Worm (Caenorhabditis elegans) whole organism, L4 larva: ENCODE measurements around the gene srd-47.

Experiments used
- D1046.2 ChIP-seq: fragments of 200-800 bp; sonication (Bioruptor generic); IDR thresholded peaks from 2 replicates; pipeline ENCODE4 v1.3.6; 2022; ENCODE audit warnings: missing genetic modification characterization, missing compliant biosample characterization
- F44E2.7 ChIP-seq: fragments of 200-800 bp; sonication (Bioruptor generic); IDR thresholded peaks from 2 replicates; pipeline ENCODE4 v2.1.2; 2022; ENCODE audit warnings: missing genetic modification characterization, missing compliant biosample characterization
- F49E8.2 ChIP-seq: sonication (generic microtip); optimal IDR thresholded peaks from 2 replicates; lab custom pipeline; 2016; ENCODE audit warnings: missing compliant biosample characterization, mild to moderate bottlenecking, missing genetic modification characterization, borderline replicate concordance
- R02D3.7 ChIP-seq: fragments of 150-350 bp; sonication (generic microtip); optimal IDR thresholded peaks from 3 replicates; lab custom pipeline; 2014; ENCODE audit warnings: missing biosample characterization, missing genetic modification characterization
- T20F7.1 ChIP-seq: fragments of 200-800 bp; sonication (Bioruptor generic); optimal IDR thresholded peaks from 2 replicates; lab custom pipeline; 2018; ENCODE audit warnings: mild to moderate bottlenecking, missing genetic modification characterization, missing compliant biosample characterization
- T26A8.4 ChIP-seq: fragments of 200-800 bp; sonication (Bioruptor generic); IDR thresholded peaks from 2 replicates; pipeline ENCODE4 v1.3.6; 2022; ENCODE audit warnings: missing genetic modification characterization, missing compliant biosample characterization
- Y105C5A.15 ChIP-seq: fragments of 200-800 bp; sonication (Bioruptor generic); IDR thresholded peaks from 2 replicates; pipeline ENCODE4 v1.3.6; 2022; ENCODE audit warnings: missing genetic modification characterization, missing compliant biosample characterization
- Y75B8A.6 ChIP-seq: fragments of 200-800 bp; sonication (Bioruptor generic); IDR thresholded peaks from 2 replicates; pipeline ENCODE4 v1.3.6; 2022; ENCODE audit warnings: missing genetic modification reagents, missing genetic modification characterization, missing compliant biosample characterization
- ZK337.2 ChIP-seq: fragments of 200-800 bp; sonication (Bioruptor generic); IDR thresholded peaks from 2 replicates; pipeline ENCODE4 v1.3.6; 2022; ENCODE audit warnings: missing genetic modification reagents, missing genetic modification characterization, missing compliant biosample characterization
- ZK546.5 ChIP-seq, 2 experiments: sonication (generic microtip); optimal IDR thresholded peaks; 2 replicates each; lab custom pipeline; 2017; ENCODE audit warnings: missing biosample characterization in 2 of 2, missing genetic modification characterization in 2 of 2
- ama-1 ChIP-seq: fragments of 150-350 bp; optimal IDR thresholded peaks from 2 replicates; lab custom pipeline; 2014; ENCODE audit warnings: inconsistent platforms, mixed read lengths
- arid-1 ChIP-seq: fragments of 200-800 bp; sonication (Bioruptor generic); conservative IDR thresholded peaks from 2 replicates; pipeline ENCODE4 v1.3.6; 2022; ENCODE audit warnings: missing genetic modification reagents, missing genetic modification characterization, missing compliant biosample characterization
- ceh-20 ChIP-seq: fragments of 200-800 bp; sonication (Bioruptor generic); IDR thresholded peaks from 2 replicates; pipeline ENCODE4 v1.3.6; 2022; ENCODE audit warnings: missing genetic modification reagents, missing genetic modification characterization, missing compliant biosample characterization
- ceh-28 ChIP-seq: fragments of 150-350 bp; optimal IDR thresholded peaks from 2 replicates; lab custom pipeline; 2014; ENCODE audit warnings: missing biosample characterization, missing genetic modification reagents, missing genetic modification characterization
- ceh-44 ChIP-seq: fragments of 200-800 bp; sonication (Bioruptor generic); IDR thresholded peaks from 2 replicates; pipeline ENCODE4 v1.3.6; 2022; ENCODE audit warnings: missing genetic modification reagents, missing genetic modification characterization, missing compliant biosample characterization
- ces-1 ChIP-seq: fragments of 150-350 bp; sonication (generic microtip); optimal IDR thresholded peaks from 4 replicates; lab custom pipeline; 2014; ENCODE audit warnings: missing biosample characterization, missing genetic modification reagents, missing genetic modification characterization
- ctbp-1 ChIP-seq: fragments of 200-800 bp; sonication (Bioruptor generic); IDR thresholded peaks from 2 replicates; pipeline ENCODE4 v1.3.6; 2022; ENCODE audit warnings: missing genetic modification reagents, missing genetic modification characterization, missing compliant biosample characterization
- daf-19 ChIP-seq: fragments of 200-800 bp; sonication (Bioruptor generic); conservative IDR thresholded peaks from 2 replicates; pipeline ENCODE4 v1.3.6; 2022; ENCODE audit warnings: missing genetic modification characterization, missing compliant biosample characterization
- daf-8 ChIP-seq: fragments of 200-800 bp; sonication (Bioruptor generic); IDR thresholded peaks from 2 replicates; pipeline ENCODE4 v1.3.6; 2022; ENCODE audit warnings: missing genetic modification characterization, missing compliant biosample characterization
- dmd-8 ChIP-seq: fragments of 200-800 bp; sonication (Bioruptor generic); IDR thresholded peaks from 2 replicates; pipeline ENCODE4 v1.3.6; 2022; ENCODE audit warnings: missing genetic modification characterization, missing compliant biosample characterization
- dpl-1 ChIP-seq: fragments of 150-350 bp; optimal IDR thresholded peaks from 2 replicates; lab custom pipeline; 2014; ENCODE audit warnings: missing biosample characterization, missing genetic modification reagents, missing genetic modification characterization
- dve-1 ChIP-seq: sonication (generic microtip); optimal IDR thresholded peaks from 2 replicates; lab custom pipeline; 2017; ENCODE audit warnings: antibody characterized with exemption, mild to moderate bottlenecking, missing genetic modification characterization, missing compliant biosample characterization; ENCODE audit not compliant: insufficient read depth
- gei-8 ChIP-seq: fragments of 200-800 bp; sonication (Bioruptor generic); optimal IDR thresholded peaks from 2 replicates; lab custom pipeline; 2018; ENCODE audit warnings: mild to moderate bottlenecking, missing genetic modification characterization, missing compliant biosample characterization
- hif-1 ChIP-seq, 2 experiments: sonication (generic microtip); optimal IDR thresholded peaks; 2 replicates each; lab custom pipeline; 2016 to 2017; ENCODE audit warnings: missing compliant biosample characterization in 2 of 2, missing genetic modification characterization in 2 of 2, missing genetic modification reagents in 2 of 2, missing genotype in 2 of 2, mild to moderate bottlenecking in 1 of 2
- hlh-30 ChIP-seq: sonication (generic microtip); optimal IDR thresholded peaks from 2 replicates; lab custom pipeline; 2017; ENCODE audit warnings: antibody characterized with exemption, mild to moderate bottlenecking, missing genetic modification characterization, missing compliant biosample characterization; ENCODE audit not compliant: insufficient read depth
- jun-1 ChIP-seq: fragments of 150-350 bp; optimal IDR thresholded peaks from 2 replicates; lab custom pipeline; 2014; ENCODE audit warnings: missing biosample characterization, missing genetic modification reagents, missing genetic modification characterization
- lim-7 ChIP-seq: fragments of 200-800 bp; sonication (Bioruptor generic); IDR thresholded peaks from 2 replicates; pipeline ENCODE4 v1.3.6; 2022; ENCODE audit warnings: missing genetic modification characterization, missing compliant biosample characterization
- lin-29 ChIP-seq: fragments of 200-800 bp; sonication (Bioruptor generic); IDR thresholded peaks from 2 replicates; pipeline ENCODE4 v1.3.6; 2022; ENCODE audit warnings: missing genetic modification reagents, missing genetic modification characterization, missing compliant biosample characterization
- lir-3 ChIP-seq: sonication (generic microtip); optimal IDR thresholded peaks from 2 replicates; lab custom pipeline; 2016; ENCODE audit warnings: mild to moderate bottlenecking, missing genetic modification characterization, missing compliant biosample characterization
- madf-9 ChIP-seq: fragments of 200-800 bp; sonication (Bioruptor generic); conservative IDR thresholded peaks from 2 replicates; pipeline ENCODE4 v1.3.6; 2022; ENCODE audit warnings: missing genetic modification reagents, missing genetic modification characterization, missing compliant biosample characterization
- mxl-2 ChIP-seq: fragments of 200-800 bp; sonication (Bioruptor generic); conservative IDR thresholded peaks from 2 replicates; pipeline ENCODE4 v1.3.6; 2022; ENCODE audit warnings: missing genetic modification reagents, missing genetic modification characterization, missing compliant biosample characterization
- nhr-102 ChIP-seq: sonication (generic microtip); optimal IDR thresholded peaks from 2 replicates; lab custom pipeline; 2016; ENCODE audit warnings: mild to moderate bottlenecking, missing genetic modification characterization, moderate library complexity, missing compliant biosample characterization
- nhr-11 ChIP-seq: fragments of 150-350 bp; optimal IDR thresholded peaks from 2 replicates; lab custom pipeline; 2014; ENCODE audit warnings: missing biosample characterization, missing genetic modification characterization
- nhr-111 ChIP-seq: fragments of 200-800 bp; sonication (Bioruptor generic); optimal IDR thresholded peaks from 2 replicates; lab custom pipeline; 2018; ENCODE audit warnings: mild to moderate bottlenecking, missing genetic modification characterization, missing compliant biosample characterization
- nhr-76 ChIP-seq: fragments of 150-350 bp; optimal IDR thresholded peaks from 2 replicates; lab custom pipeline; 2014; ENCODE audit warnings: missing biosample characterization, missing genetic modification characterization
- pha-4 ChIP-seq, 2 experiments: fragments of 150-350 bp in 1 of 2; fragments of 200-800 bp in 1 of 2; sonication (Bioruptor generic) in 1 of 2; IDR thresholded peaks in 1 of 2; optimal IDR thresholded peaks in 1 of 2; 2 replicates each; pipeline versions ENCODE4 v1.3.6 to Lab custom; 2014 to 2022; ENCODE audit warnings: missing genetic modification characterization in 2 of 2, missing genetic modification reagents in 2 of 2, missing biosample characterization in 1 of 2, missing compliant biosample characterization in 1 of 2
- php-3 ChIP-seq: fragments of 200-800 bp; sonication (Bioruptor generic); IDR thresholded peaks from 2 replicates; pipeline ENCODE4 v1.3.6; 2022; ENCODE audit warnings: missing genetic modification reagents, missing genetic modification characterization, missing compliant biosample characterization
- rbr-2 ChIP-seq: sonication (generic microtip); optimal IDR thresholded peaks from 2 replicates; lab custom pipeline; 2016; ENCODE audit warnings: missing genotype, missing genetic modification characterization, missing compliant biosample characterization
- saeg-2 ChIP-seq: fragments of 200-800 bp; sonication (Bioruptor generic); IDR thresholded peaks from 2 replicates; pipeline ENCODE4 v1.3.6; 2022; ENCODE audit warnings: missing genetic modification reagents, missing genetic modification characterization, missing compliant biosample characterization
- sdz-12 ChIP-seq: fragments of 200-800 bp; sonication (Bioruptor generic); optimal IDR thresholded peaks from 2 replicates; lab custom pipeline; 2018; ENCODE audit warnings: mild to moderate bottlenecking, missing genetic modification characterization, missing compliant biosample characterization
- unc-130 ChIP-seq: sonication (generic microtip); optimal IDR thresholded peaks from 2 replicates; lab custom pipeline; 2016; ENCODE audit warnings: missing genetic modification reagents, missing genetic modification characterization, missing compliant biosample characterization
- zfp-3 ChIP-seq: fragments of 200-800 bp; sonication (Bioruptor generic); conservative IDR thresholded peaks from 2 replicates; pipeline ENCODE4 v1.3.6; 2022; ENCODE audit warnings: missing genetic modification reagents, missing genetic modification characterization, missing compliant biosample characterization

The srd-47 gene

DNA sequence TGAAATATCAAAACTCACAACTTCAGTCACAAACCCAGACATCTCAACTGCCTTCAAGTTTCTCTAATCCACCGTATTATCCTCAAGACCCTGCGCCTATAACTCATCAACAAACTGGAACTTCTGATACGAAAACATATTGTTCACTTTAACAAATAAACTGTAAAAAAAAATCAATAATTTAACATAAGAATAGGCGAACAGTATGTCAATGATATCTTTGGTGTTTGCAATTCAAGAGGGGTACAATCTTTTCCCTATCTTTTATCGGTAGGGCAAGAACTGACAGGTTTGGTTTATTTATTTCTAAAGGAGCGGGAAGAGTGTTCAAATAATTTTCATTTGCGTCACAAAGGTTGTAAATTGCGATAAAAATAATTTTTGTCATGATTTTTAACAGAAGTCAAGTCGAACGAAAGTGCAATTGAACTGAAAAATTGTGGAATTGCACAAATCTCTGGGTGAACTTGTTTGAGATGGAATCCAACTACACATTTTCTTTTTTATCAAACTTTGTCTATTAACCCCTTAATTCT is 29.6 kb downstream of the srd-47 start (continued):
- TF ChIP-seq jun-1 (tag; lab: Kevin White, UChicago), result peak; percentile 99
- TF ChIP-seq rbr-2 (tag; lab: Kevin White, UChicago), result peak; percentile 99
- TF ChIP-seq daf-8, result peak; percentile 57; the same call in 1 of the 2 replicates
- TF ChIP-seq lim-7 (GFP tag; lab: Robert Waterston, UW), result no peak
- TF ChIP-seq daf-19 (GFP tag; lab: Robert Waterston, UW), result peak; percentile 67
- 0 out of 2 replicates have a peak, but pooled peaks have one; percentile 5 for TF ChIP-seq dmd-8

DNA sequence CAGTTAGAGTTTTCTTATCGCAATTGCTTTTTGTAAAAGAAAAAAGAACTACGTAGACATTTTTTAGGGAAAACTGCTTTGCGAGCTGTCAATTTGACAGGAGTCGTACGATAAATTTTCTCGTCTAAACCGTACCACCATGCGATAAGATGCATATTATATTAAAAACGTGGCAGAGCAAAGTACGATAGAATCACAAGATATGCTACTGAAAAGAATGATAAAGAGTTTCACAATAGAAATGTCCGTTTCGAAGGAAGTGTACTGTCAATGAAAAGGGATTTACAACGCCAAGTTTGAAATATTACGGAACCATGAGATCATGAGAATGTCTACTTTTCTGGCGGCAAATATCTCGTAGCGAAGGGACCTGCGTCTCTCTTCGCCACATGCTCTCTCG is 31.4 kb downstream of the srd-47 start, which contains the start of gene F19H6.5:
Gene F19H6.5, minus strand, starts transcription at position 101 of the 400 bp plus-strand sequence.
- TF ChIP-seq ZK337.2 (GFP tag; lab: Robert Waterston, UW) (no peak), lim-7 (GFP tag; lab: Robert Waterston, UW) (no peak), ceh-44 (GFP tag; lab: Robert Waterston, UW) (no peak), unc-130 (GFP tag; lab: Kevin White, UChicago) (no peak), Y75B8A.6 (GFP tag; lab: Robert Waterston, UW) (no peak), lin-29 (GFP tag; lab: Robert Waterston, UW) (no peak), F44E2.7 (GFP tag; lab: Robert Waterston, UW) (no peak)

DNA sequence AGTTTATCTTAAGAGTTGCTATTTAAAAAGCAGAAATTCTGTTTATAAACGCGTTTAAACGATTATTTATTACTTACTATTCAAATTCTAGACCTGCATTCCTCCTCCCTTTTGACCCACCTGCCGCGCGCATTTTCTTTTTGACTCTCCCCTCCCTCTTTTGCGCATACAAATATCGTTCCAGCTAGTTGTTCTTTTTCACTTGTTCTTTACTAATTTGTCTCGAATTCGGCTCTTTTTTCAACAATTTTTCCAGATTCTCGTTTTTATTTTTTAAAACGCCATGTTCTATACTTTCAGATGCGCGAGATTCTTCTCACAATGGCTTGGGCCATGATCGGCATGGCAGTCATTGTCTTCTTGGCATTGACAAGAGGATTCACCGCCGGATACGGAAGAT is 31.9 kb downstream of the srd-47 start, which contains the start of gene F19H6.4:
Gene F19H6.4, plus strand, starts transcription at position 301 of the 400 bp plus-strand sequence.
- TF ChIP-seq sdz-12 (GFP tag; lab: Kevin White, UChicago), result no peak

DNA sequence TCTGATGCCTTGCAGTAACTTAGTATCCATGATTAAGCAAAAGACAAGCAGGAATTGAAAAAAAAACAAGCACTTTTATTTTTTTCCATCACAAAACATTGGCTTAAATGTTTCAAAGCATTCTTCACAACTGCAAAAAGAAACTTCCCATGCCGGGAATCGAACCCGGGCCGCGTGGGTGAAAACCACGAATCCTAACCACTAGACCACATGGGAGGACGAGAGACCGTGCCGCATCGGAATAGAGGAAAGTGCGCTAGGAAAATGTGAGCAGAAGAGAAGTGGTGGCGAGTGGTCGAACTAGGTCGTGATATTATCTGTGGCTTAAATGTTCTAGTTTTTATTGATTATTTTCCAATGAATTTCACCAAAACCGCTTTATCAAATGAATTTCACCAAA is 34.1 kb downstream of the srd-47 start:
- TF ChIP-seq T26A8.4 (GFP tag; lab: Robert Waterston, UW), result no peak; the same call in 1 of the 2 replicates
- TF ChIP-seq Y105C5A.15 (GFP tag; lab: Robert Waterston, UW), result 0 out of 2 replicates have a peak, but pooled peaks have one; percentile 55
- peak; percentile 30 for TF ChIP-seq rbr-2 (tag; lab: Kevin White, UChicago)
- TF ChIP-seq hlh-30, result peak; percentile 49
- peak; percentile 68; the same call in 1 of the 2 replicates for TF ChIP-seq ctbp-1 (GFP tag; lab: Robert Waterston, UW)
- peak; percentile 65; the same call in 1 of the 2 replicates for TF ChIP-seq php-3
- peak; percentile 0 for TF ChIP-seq gei-8
- TF ChIP-seq zfp-3, result no peak
- TF ChIP-seq D1046.2 (GFP tag; lab: Robert Waterston, UW), result no peak
- no peak for TF ChIP-seq nhr-102 (tag; lab: Kevin White, UChicago)
- TF ChIP-seq nhr-76 (tag; lab: Kevin White, UChicago), result no peak
- TF ChIP-seq saeg-2, result no peak
- TF ChIP-seq mxl-2 (GFP tag; lab: Robert Waterston, UW), result no peak
- TF ChIP-seq ceh-20 (GFP tag; lab: Robert Waterston, UW), result 0 out of 2 replicates have a peak, but pooled peaks have one; percentile 33
- no peak for TF ChIP-seq ces-1 (GFP tag; lab: Kevin White, UChicago)
- TF ChIP-seq R02D3.7 (tag; lab: Kevin White, UChicago), result no peak
- no peak for TF ChIP-seq nhr-11
- TF ChIP-seq ceh-44 (GFP tag; lab: Robert Waterston, UW), result no peak; the same call in 1 of the 2 replicates
- no peak for TF ChIP-seq nhr-111
- no peak for TF ChIP-seq ZK546.5 (tag; optimal IDR thresholded peaks at IDR 0.05; lab: Kevin White, UChicago)
- TF ChIP-seq F49E8.2 (tag; lab: Kevin White, UChicago), result no peak
- TF ChIP-seq unc-130 (GFP tag; lab: Kevin White, UChicago), result no peak
- no peak for TF ChIP-seq dpl-1 (GFP tag; lab: Kevin White, UChicago)
- TF ChIP-seq sdz-12 (GFP tag; lab: Kevin White, UChicago), result no peak
- peak in 1 of 2 experiments; percentile 27 for TF ChIP-seq hif-1 (tag; optimal IDR thresholded peaks at IDR 0.05; lab: Kevin White, UChicago)
- no peak for TF ChIP-seq pha-4 (GFP tag; IDR thresholded peaks at IDR 0.05; lab: Robert Waterston, UW)
- no peak for TF ChIP-seq pha-4 (tag; optimal IDR thresholded peaks at IDR 0.05; lab: Kevin White, UChicago)
- peak; percentile 73 for TF ChIP-seq arid-1 (GFP tag; lab: Robert Waterston, UW)
- TF ChIP-seq ama-1 (lab: Kevin White, UChicago), result no peak
- TF ChIP-seq T20F7.1 (GFP tag; lab: Kevin White, UChicago), result no peak
- TF ChIP-seq ceh-28 (tag; lab: Kevin White, UChicago), result no peak
- peak; percentile 55; the same call in 1 of the 2 replicates for TF ChIP-seq madf-9 (GFP tag; lab: Robert Waterston, UW)
- TF ChIP-seq dve-1, result no peak
- no peak for TF ChIP-seq lir-3
